Worm (Caenorhabditis elegans): ENCODE data around the gene meg-2.
A peak's percentile ranks its signal among the peaks of the same experiment; 100 is the strongest.

The meg-2 gene

DNA sequence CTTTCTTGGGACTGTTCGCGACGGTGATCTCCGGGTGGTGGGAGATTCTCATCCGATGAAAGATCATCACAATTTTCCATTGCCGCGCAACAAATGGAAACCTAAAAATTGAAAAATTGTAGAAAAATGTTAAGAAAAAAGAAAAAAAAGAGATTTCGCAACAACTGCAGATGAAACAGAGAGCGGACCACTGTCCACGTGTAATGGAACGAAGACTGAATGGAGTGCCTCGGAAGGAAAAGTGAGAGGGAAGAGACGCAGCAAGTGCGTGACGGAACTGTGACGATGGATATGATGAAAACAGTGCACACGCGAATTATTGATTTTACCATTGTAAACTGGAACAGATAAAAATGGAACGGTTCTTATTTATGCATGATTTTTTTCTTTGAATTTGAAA is at the start of gene meg-2:
meg-2 (minus strand) TSS at position 101 of the 400 bp plus-strand sequence.
- no peak for TF ChIP-seq mls-2 (tag; optimal IDR thresholded peaks at IDR 0.05)

DNA sequence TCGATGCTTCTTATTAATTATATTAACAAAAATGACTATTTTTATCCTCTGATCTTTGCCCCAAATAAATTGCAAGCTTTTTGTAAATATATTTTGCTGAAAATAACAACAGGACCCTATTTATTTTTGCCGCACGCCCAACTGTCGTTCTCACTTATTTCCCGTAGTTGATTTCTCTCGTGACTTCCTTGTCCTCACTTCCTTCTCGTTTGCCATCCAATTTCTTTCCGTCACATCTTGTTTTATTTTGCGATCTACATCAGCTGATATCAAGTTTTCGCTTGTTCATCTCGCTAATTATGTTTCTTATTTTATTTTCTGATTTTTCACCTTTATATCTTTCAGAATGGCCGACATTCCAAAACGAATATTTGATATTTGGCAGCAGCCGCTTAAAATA is 49.4 kb upstream of the meg-2 start, which contains the start of gene F48F7.5:
F48F7.5 (plus strand) TSS at position 340 of the 400 bp plus-strand sequence.
- TF ChIP-seq zip-8 (tag; optimal IDR thresholded peaks at IDR 0.05) (no peak), sptf-1 (tag; optimal IDR thresholded peaks at IDR 0.05) (no peak), nhr-12 (tag; optimal IDR thresholded peaks at IDR 0.05) (no peak), bed-3 (GFP tag; optimal IDR thresholded peaks at IDR 0.05) (no peak), unc-39 (tag; optimal IDR thresholded peaks at IDR 0.05) (no peak), elt-1 (tag; optimal IDR thresholded peaks at IDR 0.05; ENCODE audit: borderline replicate concordance, insufficient read depth) (no peak), nhr-76 (tag; optimal IDR thresholded peaks at IDR 0.05) (no peak), ceh-43 (GFP tag; optimal IDR thresholded peaks at IDR 0.05) (no peak), mab-5 (tag; optimal IDR thresholded peaks at IDR 0.05) (no peak), nhr-2 (tag; optimal IDR thresholded peaks at IDR 0.05) (no peak)

DNA sequence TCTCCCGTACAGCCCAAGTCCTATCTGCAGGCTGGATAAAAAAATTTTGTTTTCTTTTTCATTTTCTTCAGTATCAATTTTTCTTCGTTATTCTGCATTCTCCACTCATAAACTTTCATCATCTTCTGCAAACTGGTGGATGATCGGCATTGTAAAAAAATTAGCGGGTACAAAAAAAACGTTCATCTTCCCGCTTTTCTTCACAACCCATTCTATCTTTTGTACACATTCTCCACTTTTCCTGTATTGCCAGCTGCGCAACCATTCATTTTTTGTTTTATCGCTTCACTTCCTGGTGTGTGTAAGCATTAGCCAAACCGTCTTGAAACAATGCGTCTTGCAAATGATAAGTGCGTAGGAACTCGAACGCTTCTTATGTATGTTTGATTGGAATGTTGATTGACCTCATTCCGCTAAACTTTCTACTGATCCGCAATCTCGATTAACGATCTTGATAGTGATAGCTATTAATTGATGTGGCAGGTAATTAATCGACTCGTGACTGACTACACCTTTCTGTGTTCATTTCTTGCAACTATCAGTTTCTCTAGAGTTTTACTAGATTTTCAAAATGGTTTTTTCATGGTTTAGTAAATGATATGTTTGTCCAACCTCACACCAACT is 48.6 kb upstream of the meg-2 start:
- peak; percentile 80 for TF ChIP-seq elt-1 (tag; optimal IDR thresholded peaks at IDR 0.05; ENCODE audit: borderline replicate concordance, insufficient read depth)
- peak; percentile 75 for TF ChIP-seq unc-62 (GFP tag; optimal IDR thresholded peaks at IDR 0.05)
- peak; percentile 85 for TF ChIP-seq ham-2 (GFP tag; optimal IDR thresholded peaks at IDR 0.05)
- TF ChIP-seq tbx-8 (GFP tag; optimal IDR thresholded peaks at IDR 0.05), result no peak
- TF ChIP-seq ceh-39 (tag; optimal IDR thresholded peaks at IDR 0.05), result no peak

DNA sequence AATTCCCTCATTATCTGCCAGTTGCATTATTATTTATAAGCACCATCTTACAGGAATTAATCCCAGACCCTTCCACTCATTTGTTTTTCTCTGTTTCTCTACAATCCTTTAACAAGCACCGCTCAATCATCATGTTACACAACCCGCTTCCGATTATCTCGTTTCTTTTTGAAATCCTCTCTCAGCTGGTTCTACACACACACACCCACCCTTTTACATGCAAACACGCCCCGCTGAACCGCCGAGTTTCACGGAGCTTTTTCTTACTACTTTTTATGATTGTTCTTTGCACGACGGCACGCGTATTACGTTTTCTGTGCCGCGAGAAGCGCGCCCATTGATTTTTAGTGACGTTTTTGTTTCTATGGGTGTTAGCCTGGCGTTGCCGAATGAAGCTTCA is 47.8 kb upstream of the meg-2 start:
- TF ChIP-seq sptf-1 (tag; optimal IDR thresholded peaks at IDR 0.05), result no peak
- TF ChIP-seq unc-120 (tag; optimal IDR thresholded peaks at IDR 0.05; ENCODE audit: poor library complexity, severe bottlenecking), result peak; percentile 54
- no peak for TF ChIP-seq blmp-1 (tag; optimal IDR thresholded peaks at IDR 0.05)
- TF ChIP-seq ces-1 (GFP tag; optimal IDR thresholded peaks at IDR 0.05), result peak; percentile 53
- TF ChIP-seq ceh-43 (GFP tag; optimal IDR thresholded peaks at IDR 0.05), result no peak
- no peak for TF ChIP-seq tbx-8 (GFP tag; optimal IDR thresholded peaks at IDR 0.05)
- TF ChIP-seq drap-1 (GFP tag; optimal IDR thresholded peaks at IDR 0.05), result no peak
- TF ChIP-seq ceh-83 (GFP tag; optimal IDR thresholded peaks at IDR 0.05), result no peak

DNA sequence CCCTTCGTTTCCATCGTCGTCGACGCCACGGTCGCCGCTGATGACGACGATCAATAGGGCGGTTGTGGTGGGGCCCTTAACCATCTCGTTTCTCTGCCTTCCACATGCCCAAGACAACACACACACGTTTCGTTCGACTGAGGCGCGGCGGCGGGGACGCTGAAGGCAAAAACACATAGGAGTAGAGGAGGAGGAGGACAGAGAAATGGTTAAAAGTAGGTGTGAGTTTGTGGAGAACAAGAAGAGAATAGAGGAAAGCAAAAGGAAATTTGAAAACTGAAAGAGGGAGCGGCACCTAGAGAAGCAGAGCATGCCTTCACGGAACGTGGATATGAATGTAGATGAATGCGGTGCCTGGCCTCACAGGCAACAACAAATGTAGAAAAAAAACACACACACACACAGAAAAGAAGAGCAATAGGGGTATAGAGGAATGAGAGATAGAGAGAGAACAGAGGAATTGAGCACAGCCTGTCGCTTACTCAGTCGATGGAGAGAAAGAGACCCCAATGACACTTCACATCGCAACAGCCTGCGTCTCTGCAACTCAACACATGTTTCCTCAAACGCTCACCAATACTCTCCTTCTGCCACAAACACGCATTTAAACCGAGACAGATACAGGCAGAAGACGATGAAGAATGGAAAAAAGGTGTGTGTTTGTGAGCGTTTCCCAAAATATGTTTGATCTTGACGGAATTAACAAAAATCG is 43.5 kb upstream of the meg-2 start:
- TF ChIP-seq unc-120 (tag; optimal IDR thresholded peaks at IDR 0.05; ENCODE audit: poor library complexity, severe bottlenecking) (peak; percentile 60), nhr-237 (tag; optimal IDR thresholded peaks at IDR 0.05) (no peak), ham-2 (GFP tag; optimal IDR thresholded peaks at IDR 0.05) (no peak), ces-1 (GFP tag; optimal IDR thresholded peaks at IDR 0.05) (no peak), mls-2 (tag; optimal IDR thresholded peaks at IDR 0.05) (peak; percentile 18), ztf-11 (tag; optimal IDR thresholded peaks at IDR 0.05) (no peak), nhr-12 (tag; optimal IDR thresholded peaks at IDR 0.05) (no peak), pha-4 (tag; optimal IDR thresholded peaks at IDR 0.05) (peak; percentile 62), mep-1 (tag; optimal IDR thresholded peaks at IDR 0.05) (peak; percentile 43), hlh-1 (tag; optimal IDR thresholded peaks at IDR 0.05) (peak; percentile 86), unc-62 (GFP tag; optimal IDR thresholded peaks at IDR 0.05) (peak; percentile 85), tbx-8 (GFP tag; optimal IDR thresholded peaks at IDR 0.05) (no peak), nhr-76 (tag; optimal IDR thresholded peaks at IDR 0.05) (no peak), snpc-4 (tag; optimal IDR thresholded peaks at IDR 0.05) (no peak), ceh-39 (tag; optimal IDR thresholded peaks at IDR 0.05) (peak; percentile 74), drap-1 (GFP tag; optimal IDR thresholded peaks at IDR 0.05) (peak; percentile 18), unc-39 (tag; optimal IDR thresholded peaks at IDR 0.05) (no peak), lin-13 (tag; optimal IDR thresholded peaks at IDR 0.05) (peak; percentile 23), cnd-1 (tag; optimal IDR thresholded peaks at IDR 0.05) (peak; percentile 49)

DNA sequence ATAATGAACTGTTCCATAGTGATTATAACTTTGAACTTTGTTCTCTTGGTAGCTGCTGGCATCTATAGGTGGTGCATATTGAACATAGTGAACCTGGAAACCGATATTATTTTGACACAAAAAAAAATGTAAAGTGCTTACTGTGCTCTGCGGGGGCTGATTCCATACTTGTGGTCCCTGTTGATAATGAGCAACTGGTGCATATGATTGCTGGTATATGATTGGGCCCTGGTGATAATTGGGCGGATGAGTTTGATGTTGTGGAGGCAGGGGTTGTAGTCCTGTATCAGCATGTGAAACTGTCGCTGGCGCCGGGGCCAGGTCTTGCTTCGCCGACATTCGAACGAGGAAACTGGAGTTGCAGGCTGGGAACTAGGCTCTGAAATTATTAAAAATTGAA is 42.4 kb upstream of the meg-2 start, which contains the start of gene pqn-39:
pqn-39 (minus strand) TSS at position 385 of the 400 bp plus-strand sequence.
- TF ChIP-seq mls-2 (tag; optimal IDR thresholded peaks at IDR 0.05) (no peak), lsy-2 (tag; optimal IDR thresholded peaks at IDR 0.05) (no peak), nhr-237 (tag; optimal IDR thresholded peaks at IDR 0.05) (no peak), ztf-11 (tag; optimal IDR thresholded peaks at IDR 0.05) (no peak), elt-1 (tag; optimal IDR thresholded peaks at IDR 0.05; ENCODE audit: borderline replicate concordance, insufficient read depth) (no peak), pha-4 (tag; optimal IDR thresholded peaks at IDR 0.05) (no peak), sptf-1 (tag; optimal IDR thresholded peaks at IDR 0.05) (no peak), unc-62 (GFP tag; optimal IDR thresholded peaks at IDR 0.05) (no peak), bed-3 (GFP tag; optimal IDR thresholded peaks at IDR 0.05) (no peak), M03D4.4 (tag; optimal IDR thresholded peaks at IDR 0.05) (no peak), ceh-83 (GFP tag; optimal IDR thresholded peaks at IDR 0.05) (no peak)
